Worm (Caenorhabditis elegans) whole organism, midembryonic: ENCODE results near the gene ins-35.

Source experiments
- T22C8.4 ChIP-seq: fragments of 200-800 bp; sonication (Bioruptor generic); IDR thresholded peaks from 2 replicates; pipeline ENCODE4 v1.3.6; 2022; ENCODE audit warnings: missing genetic modification characterization, missing compliant biosample characterization
- cog-1 ChIP-seq: sonication (generic microtip); optimal IDR thresholded peaks from 2 replicates; lab custom pipeline; 2016; ENCODE audit warnings: missing genetic modification characterization, missing compliant biosample characterization
- flt-1 ChIP-seq: fragments of 200-800 bp; sonication (Bioruptor generic); IDR thresholded peaks from 2 replicates; pipeline ENCODE4 v1.3.6; 2022; ENCODE audit warnings: missing genetic modification characterization, missing compliant biosample characterization
- klf-2 ChIP-seq: fragments of 200-800 bp; sonication (Bioruptor generic); conservative IDR thresholded peaks from 2 replicates; pipeline ENCODE4 v1.3.6; 2022; ENCODE audit warnings: missing genetic modification reagents, missing genetic modification characterization, missing compliant biosample characterization
- med-1 ChIP-seq: sonication (generic microtip); optimal IDR thresholded peaks from 2 replicates; lab custom pipeline; 2017; ENCODE audit warnings: missing genetic modification characterization, mild to moderate bottlenecking, missing compliant biosample characterization, antibody characterized with exemption, missing genetic modification reagents; ENCODE audit not compliant: insufficient read depth
- ref-1 ChIP-seq: fragments of 200-800 bp; sonication (Bioruptor generic); conservative IDR thresholded peaks from 2 replicates; pipeline ENCODE4 v1.3.6; 2022; ENCODE audit warnings: missing genetic modification reagents, missing genetic modification characterization, missing compliant biosample characterization
- tab-1 ChIP-seq: fragments of 200-800 bp; sonication (Bioruptor generic); IDR thresholded peaks from 2 replicates; pipeline ENCODE4 v1.3.6; 2022; ENCODE audit warnings: missing genetic modification characterization, missing compliant biosample characterization
- ztf-23 ChIP-seq: fragments of 200-800 bp; sonication (Bioruptor generic); IDR thresholded peaks from 2 replicates; pipeline ENCODE4 v1.3.6; 2022; ENCODE audit warnings: missing genetic modification reagents, missing genetic modification characterization, missing compliant biosample characterization

DNA sequence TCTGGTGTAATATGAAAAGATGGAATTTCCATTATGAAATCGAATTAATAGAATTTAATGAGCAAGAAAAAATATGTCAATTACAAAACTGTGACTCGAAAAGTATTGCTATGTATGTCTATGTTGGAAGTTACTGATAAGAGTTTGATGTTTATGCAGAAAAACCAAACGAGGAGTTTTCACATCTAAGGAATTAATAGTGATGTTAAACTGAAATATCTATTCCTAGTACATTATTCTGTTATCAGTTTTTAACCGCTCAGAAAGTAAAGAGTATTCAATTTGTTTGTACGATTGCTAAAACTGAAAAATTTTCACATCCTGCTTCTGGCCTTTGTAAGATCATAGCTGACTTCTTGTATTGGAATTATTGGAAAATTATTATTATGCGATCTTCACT lies 11.6 kb downstream of the ins-35 start, which contains the start of gene K02E2.7:
- TF ChIP-seq flt-1 (GFP tag; lab: Robert Waterston, UW) (no peak), tab-1 (GFP tag; lab: Robert Waterston, UW) (no peak), med-1 (GFP tag; lab: Kevin White, UChicago) (no peak), ref-1 (GFP tag; lab: Robert Waterston, UW) (no peak), klf-2 (GFP tag; lab: Robert Waterston, UW) (no peak), ztf-23 (GFP tag; lab: Robert Waterston, UW) (no peak), cog-1 (tag; lab: Kevin White, UChicago) (no peak), T22C8.4 (GFP tag; lab: Robert Waterston, UW) (no peak)
